Worm (Caenorhabditis elegans) whole organism, L4 larva: ENCODE data around the gene glb-11.

Source experiments
- mdt-29 ChIP-seq: fragments of 200-800 bp; sonication (Bioruptor generic); IDR thresholded peaks from 2 replicates; pipeline ENCODE4 v1.3.6; 2022; ENCODE audit warnings: missing genetic modification reagents, missing genetic modification characterization, missing compliant biosample characterization
- nhr-102 ChIP-seq: sonication (generic microtip); optimal IDR thresholded peaks from 2 replicates; lab custom pipeline; 2016; ENCODE audit warnings: mild to moderate bottlenecking, missing genetic modification characterization, moderate library complexity, missing compliant biosample characterization
- snpc-4 ChIP-seq: fragments of 150-350 bp; optimal IDR thresholded peaks from 2 replicates; lab custom pipeline; 2014; ENCODE audit warnings: missing biosample characterization, missing genetic modification characterization
- unc-39 ChIP-seq: sonication (generic microtip); optimal IDR thresholded peaks from 2 replicates; lab custom pipeline; 2017; ENCODE audit warnings: missing biosample characterization, missing genetic modification characterization

DNA sequence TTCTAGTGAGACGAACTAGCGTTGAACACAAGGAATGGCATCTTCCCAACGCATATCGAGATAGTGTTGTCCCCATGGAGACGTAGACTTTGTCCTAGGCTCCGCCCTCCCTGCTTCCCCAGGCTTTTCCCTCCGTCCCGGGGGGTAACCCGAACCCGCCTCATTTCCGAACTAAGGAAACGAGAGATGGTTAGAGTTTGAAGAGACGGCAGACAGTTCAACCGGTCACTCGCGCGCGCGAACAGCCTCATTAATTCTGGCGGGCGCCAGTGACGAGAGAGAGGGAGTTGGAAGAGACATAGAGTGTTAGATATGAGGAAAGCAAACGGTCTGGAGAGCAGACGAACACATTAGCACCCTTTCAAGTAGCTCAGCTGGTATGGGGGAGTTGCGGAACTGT is 45.3 kb upstream of the glb-11 start:
- TF ChIP-seq snpc-4 (tag; lab: Kevin White, UChicago) (no peak), nhr-102 (no peak), unc-39 (tag; lab: Kevin White, UChicago) (no peak), mdt-29 (GFP tag; lab: Robert Waterston, UW) (no peak)
